Worm (Caenorhabditis elegans) whole organism, late embryonic: ENCODE results near the gene sra-11.
"Not testable (repeated sequence)": the region's sequence is repeated elsewhere in the genome, so short reads cannot be mapped to it uniquely, and the experiment has no call there.

ENCODE experiments used
- dmd-4 ChIP-seq: sonication (generic microtip); optimal IDR thresholded peaks from 2 replicates; lab custom pipeline; 2016; ENCODE audit warnings: borderline replicate concordance, missing genetic modification characterization, missing compliant biosample characterization
- pha-4 ChIP-seq: fragments of 150-350 bp; optimal IDR thresholded peaks from 2 replicates; lab custom pipeline; 2018; ENCODE audit warnings: missing biosample characterization, missing genetic modification reagents, missing genetic modification characterization
- unc-55 ChIP-seq: sonication (generic microtip); optimal IDR thresholded peaks from 2 replicates; lab custom pipeline; 2017; ENCODE audit warnings: missing biosample characterization, missing genetic modification reagents, missing genetic modification characterization

ce11 chrII:10904379-10904778, 5.7 kb downstream of the sra-11 start, which contains the start of gene sra-12:
- not testable (repeated sequence) for TF ChIP-seq pha-4 (tag; lab: Kevin White, UChicago); unc-55 (GFP tag; lab: Kevin White, UChicago); dmd-4
